Fruit fly (Drosophila melanogaster): ENCODE data around the gene CG6834.
A peak's percentile ranks its signal among the peaks of the same experiment; 100 is the strongest.

CG6834 gene

dm6 chr3R:11657786-11658193, 30.1 kb downstream of the CG6834 start (continued):
- TF ChIP-seq D19B (GFP tag; optimal IDR thresholded peaks at IDR 0.05) (no peak), Ptx1 (GFP tag; IDR thresholded peaks at IDR 0.05) (0 out of 2 replicates have a peak, but pooled peaks have one; percentile 17), CG4617 (GFP tag; optimal IDR thresholded peaks at IDR 0.05; ENCODE audit: borderline replicate concordance) (no peak), MTF-1 (GFP tag; optimal IDR thresholded peaks at IDR 0.05; ENCODE audit: borderline replicate concordance) (no peak), nerfin-1 (tag; optimal IDR thresholded peaks at IDR 0.05) (no peak), CG8478 (optimal IDR thresholded peaks at IDR 0.05) (no peak), ERR (GFP tag; optimal IDR thresholded peaks at IDR 0.05) (no peak), CG13287 (GFP tag; IDR thresholded peaks at IDR 0.05; ENCODE audit: partially characterized antibody) (no peak), pb (GFP tag; optimal IDR thresholded peaks at IDR 0.05) (peak; percentile 21), B-H1 (GFP tag; IDR thresholded peaks at IDR 0.05) (no peak), CG9609 (GFP tag; optimal IDR thresholded peaks at IDR 0.05) (no peak), Drgx (GFP tag; IDR thresholded peaks at IDR 0.05) (peak; percentile 73), wdn (GFP tag; IDR thresholded peaks at IDR 0.05) (no peak), pho (GFP tag; optimal IDR thresholded peaks at IDR 0.05) (peak; percentile 26), CG14667 (GFP tag; IDR thresholded peaks at IDR 0.05) (no peak), CG17802 (tag; optimal IDR thresholded peaks at IDR 0.05) (no peak), nerfin-2 (GFP tag; IDR thresholded peaks at IDR 0.05; ENCODE audit: partially characterized antibody) (no peak), grn (GFP tag; optimal IDR thresholded peaks at IDR 0.05) (no peak), CG5180 (GFP tag; optimal IDR thresholded peaks at IDR 0.05) (no peak), CG10274 (GFP tag; optimal IDR thresholded peaks at IDR 0.05) (no peak), h (optimal IDR thresholded peaks at IDR 0.05) (no peak), Chrac-16 (GFP tag; optimal IDR thresholded peaks at IDR 0.05) (peak; percentile 36), E2f1 (GFP tag; IDR thresholded peaks at IDR 0.05) (peak; percentile 33; the same call in 1 of the 2 replicates), CG13775 (GFP tag; optimal IDR thresholded peaks at IDR 0.05) (no peak), CG17361 (GFP tag; IDR thresholded peaks at IDR 0.05) (0 out of 3 replicates have a peak, but pooled peaks have one; percentile 8), Bgb (GFP tag; IDR thresholded peaks at IDR 0.05; ENCODE audit: partially characterized antibody) (no peak), CG7357 (GFP tag; IDR thresholded peaks at IDR 0.05) (no peak), CG14965 (GFP tag; optimal IDR thresholded peaks at IDR 0.05; ENCODE audit: borderline replicate concordance) (no peak), sim (GFP tag; IDR thresholded peaks at IDR 0.05) (no peak), CG7987 (GFP tag; optimal IDR thresholded peaks at IDR 0.05) (no peak), ATbp (GFP tag; optimal IDR thresholded peaks at IDR 0.05) (peak; percentile 12), dysf (GFP tag; IDR thresholded peaks at IDR 0.05) (peak; percentile 35; the same call in 1 of the 3 replicates), NfI (GFP tag; optimal IDR thresholded peaks at IDR 0.05) (peak; percentile 27), CG31388 (GFP tag; optimal IDR thresholded peaks at IDR 0.05) (no peak), danr (GFP tag; IDR thresholded peaks at IDR 0.05) (no peak), Spps (tag; optimal IDR thresholded peaks at IDR 0.05) (peak; percentile 7), chif (GFP tag; optimal IDR thresholded peaks at IDR 0.05) (peak in 1 of 2 experiments; percentile 27), dm (GFP tag; optimal IDR thresholded peaks at IDR 0.05) (no peak), fru (optimal IDR thresholded peaks at IDR 0.05) (no peak), repo (GFP tag; optimal IDR thresholded peaks at IDR 0.05) (no peak), CG10267 (tag; optimal IDR thresholded peaks at IDR 0.05) (peak; percentile 16), CG4328 (GFP tag; optimal IDR thresholded peaks at IDR 0.05) (no peak), CG16779 (GFP tag; IDR thresholded peaks at IDR 0.05) (no peak), CG7839 (tag; optimal IDR thresholded peaks at IDR 0.05) (peak; percentile 24), Sox100B (GFP tag; optimal IDR thresholded peaks at IDR 0.05) (no peak), TFAM (GFP tag; optimal IDR thresholded peaks at IDR 0.05) (no peak), Lim3 (GFP tag; IDR thresholded peaks at IDR 0.05) (no peak), CG30403 (GFP tag; optimal IDR thresholded peaks at IDR 0.05) (peak; percentile 23), CG7786 (GFP tag; optimal IDR thresholded peaks at IDR 0.05) (peak; percentile 27), MESR4 (GFP tag; optimal IDR thresholded peaks at IDR 0.05) (no peak), tx (GFP tag; optimal IDR thresholded peaks at IDR 0.05) (no peak), ham (GFP tag; IDR thresholded peaks at IDR 0.05) (no peak), CG10431 (GFP tag; optimal IDR thresholded peaks at IDR 0.05) (no peak)
